Worm (Caenorhabditis elegans) whole organism, L1 larva: ENCODE measurements around the gene srab-17.

Source experiments
- egl-27 ChIP-seq, 2 experiments: fragments of 150-350 bp in 1 of 2; sonication (generic microtip); optimal IDR thresholded peaks; 3 replicates each; lab custom pipeline; 2017 to 2018; ENCODE audit warnings: missing biosample characterization in 2 of 2, missing genetic modification characterization in 2 of 2, missing genetic modification reagents in 2 of 2
- fkh-10 ChIP-seq: sonication (generic microtip); optimal IDR thresholded peaks from 2 replicates; lab custom pipeline; 2017; ENCODE audit warnings: missing biosample characterization, missing genetic modification reagents, missing genetic modification characterization
- mdl-1 ChIP-seq, 2 experiments: fragments of 150-350 bp; optimal IDR thresholded peaks; 2 replicates each; lab custom pipeline; 2014 to 2017; ENCODE audit warnings: missing biosample characterization in 2 of 2, missing genetic modification characterization in 2 of 2, inconsistent platforms in 1 of 2
- nhr-28 ChIP-seq: fragments of 150-350 bp; optimal IDR thresholded peaks from 2 replicates; lab custom pipeline; 2014; ENCODE audit warnings: missing biosample characterization, missing genetic modification characterization
- nhr-77 ChIP-seq: fragments of 150-350 bp; optimal IDR thresholded peaks from 2 replicates; lab custom pipeline; 2014; ENCODE audit warnings: missing biosample characterization, missing genetic modification characterization
- nhr-90 ChIP-seq: sonication (generic microtip); optimal IDR thresholded peaks from 2 replicates; lab custom pipeline; 2016; ENCODE audit warnings: mild to moderate bottlenecking, missing genetic modification characterization, missing compliant biosample characterization; ENCODE audit not compliant: poor library complexity
- pax-3 ChIP-seq: fragments of 200-800 bp; sonication (Bioruptor generic); optimal IDR thresholded peaks from 2 replicates; lab custom pipeline; 2018; ENCODE audit warnings: mild to moderate bottlenecking, missing genetic modification characterization, moderate library complexity, missing compliant biosample characterization

ce11 chrV:9855920-9856852, 12.0 kb downstream of the srab-17 start:
- TF ChIP-seq pax-3 (tag; lab: Kevin White, UChicago) = no peak
- TF ChIP-seq nhr-77 (tag; lab: Kevin White, UChicago) = no peak
- TF ChIP-seq nhr-90 (tag; lab: Kevin White, UChicago) = peak; percentile 9
- peak in 1 of 2 experiments; percentile 32 for TF ChIP-seq mdl-1 (tag; optimal IDR thresholded peaks at IDR 0.05; lab: Kevin White, UChicago)
- no peak for TF ChIP-seq fkh-10 (GFP tag; lab: Kevin White, UChicago)
- TF ChIP-seq nhr-28 (tag; lab: Kevin White, UChicago) = no peak
- no peak for TF ChIP-seq egl-27 (tag; optimal IDR thresholded peaks at IDR 0.05; lab: Kevin White, UChicago)
